Worm (Caenorhabditis elegans) whole organism, mixed stage, embryonic: Measurements from ENCODE around the gene srw-32.
"Not testable (repeated sequence)": the region's sequence is repeated elsewhere in the genome, so short reads cannot be mapped to it uniquely, and the experiment has no call there.

Experiments used
- M03D4.4 ChIP-seq: sonication (generic microtip); optimal IDR thresholded peaks from 2 replicates; lab custom pipeline; 2017; ENCODE audit warnings: mild to moderate bottlenecking, missing genetic modification characterization, missing compliant biosample characterization
- bed-3 ChIP-seq: fragments of 200-800 bp; sonication (Bioruptor generic); optimal IDR thresholded peaks from 3 replicates; lab custom pipeline; 2018; ENCODE audit warnings: mild to moderate bottlenecking, missing genetic modification characterization, moderate library complexity, missing compliant biosample characterization
- ceh-39 ChIP-seq: fragments of 150-350 bp; optimal IDR thresholded peaks from 2 replicates; lab custom pipeline; 2014; ENCODE audit warnings: missing biosample characterization, missing genetic modification characterization
- ceh-83 ChIP-seq: fragments of 200-800 bp; sonication (Bioruptor generic); optimal IDR thresholded peaks from 2 replicates; lab custom pipeline; 2018; ENCODE audit warnings: mild to moderate bottlenecking, missing genetic modification characterization, missing compliant biosample characterization
- ces-1 ChIP-seq: fragments of 150-350 bp; optimal IDR thresholded peaks from 2 replicates; lab custom pipeline; 2014; ENCODE audit warnings: missing biosample characterization, missing genetic modification reagents, missing genetic modification characterization
- cnd-1 ChIP-seq: fragments of 200-800 bp; sonication (Bioruptor generic); optimal IDR thresholded peaks from 2 replicates; lab custom pipeline; 2018; ENCODE audit warnings: mild to moderate bottlenecking, missing genetic modification characterization, missing compliant biosample characterization
- drap-1 ChIP-seq: fragments of 200-800 bp; sonication (Bioruptor generic); optimal IDR thresholded peaks from 3 replicates; lab custom pipeline; 2018; ENCODE audit warnings: mild to moderate bottlenecking, missing genetic modification characterization, missing compliant biosample characterization
- elt-3 ChIP-seq: fragments of 150-350 bp; optimal IDR thresholded peaks from 2 replicates; lab custom pipeline; 2014; ENCODE audit warnings: missing biosample characterization, missing genetic modification characterization
- flh-1 ChIP-seq: fragments of 200-800 bp; sonication (Bioruptor generic); optimal IDR thresholded peaks from 2 replicates; lab custom pipeline; 2018; ENCODE audit warnings: mild to moderate bottlenecking, missing genetic modification characterization, moderate library complexity, missing compliant biosample characterization
- ham-2 ChIP-seq: fragments of 200-800 bp; sonication (Bioruptor generic); optimal IDR thresholded peaks from 2 replicates; lab custom pipeline; 2018; ENCODE audit warnings: mild to moderate bottlenecking, missing genetic modification characterization, missing compliant biosample characterization
- hlh-1 ChIP-seq: fragments of 150-350 bp; optimal IDR thresholded peaks from 2 replicates; lab custom pipeline; 2014; ENCODE audit warnings: missing biosample characterization, missing genetic modification reagents, missing genetic modification characterization
- lin-32 ChIP-seq: fragments of 200-800 bp; sonication (Bioruptor generic); optimal IDR thresholded peaks from 2 replicates; lab custom pipeline; 2018; ENCODE audit warnings: mild to moderate bottlenecking, missing genetic modification characterization, missing compliant biosample characterization
- lsy-2 ChIP-seq: fragments of 150-350 bp; optimal IDR thresholded peaks from 2 replicates; lab custom pipeline; 2014; ENCODE audit warnings: missing biosample characterization, missing genetic modification characterization
- mep-1 ChIP-seq: fragments of 150-350 bp; optimal IDR thresholded peaks from 2 replicates; lab custom pipeline; 2017; ENCODE audit warnings: missing biosample characterization, missing genetic modification reagents, missing genetic modification characterization, inconsistent platforms
- mls-2 ChIP-seq: sonication (generic microtip); optimal IDR thresholded peaks from 2 replicates; lab custom pipeline; 2016; ENCODE audit warnings: mild to moderate bottlenecking, missing genetic modification characterization, moderate library complexity, missing compliant biosample characterization
- nhr-12 ChIP-seq: fragments of 150-350 bp; optimal IDR thresholded peaks from 2 replicates; lab custom pipeline; 2014; ENCODE audit warnings: missing biosample characterization, missing genetic modification characterization
- nhr-2 ChIP-seq: fragments of 150-350 bp; optimal IDR thresholded peaks from 2 replicates; lab custom pipeline; 2014; ENCODE audit warnings: missing biosample characterization, missing genetic modification characterization
- nhr-237 ChIP-seq: fragments of 150-350 bp; optimal IDR thresholded peaks from 2 replicates; lab custom pipeline; 2014; ENCODE audit warnings: missing biosample characterization, missing genetic modification characterization
- nhr-28 ChIP-seq: fragments of 150-350 bp; optimal IDR thresholded peaks from 2 replicates; lab custom pipeline; 2014; ENCODE audit warnings: missing biosample characterization, missing genetic modification characterization
- nhr-76 ChIP-seq: sonication (generic microtip); optimal IDR thresholded peaks from 2 replicates; lab custom pipeline; 2017; ENCODE audit warnings: missing biosample characterization, missing genetic modification characterization
- pha-4 ChIP-seq: fragments of 150-350 bp; optimal IDR thresholded peaks from 2 replicates; lab custom pipeline; 2018; ENCODE audit warnings: missing biosample characterization, missing genetic modification reagents, missing genetic modification characterization
- sem-2 ChIP-seq: fragments of 200-800 bp; sonication (Bioruptor generic); optimal IDR thresholded peaks from 2 replicates; lab custom pipeline; 2018; ENCODE audit warnings: mild to moderate bottlenecking, missing genetic modification characterization, missing compliant biosample characterization
- snpc-4 ChIP-seq: fragments of 150-350 bp; optimal IDR thresholded peaks from 2 replicates; lab custom pipeline; 2014; ENCODE audit warnings: missing biosample characterization, missing genetic modification characterization
- sptf-1 ChIP-seq: sonication (generic microtip); optimal IDR thresholded peaks from 2 replicates; lab custom pipeline; 2017; ENCODE audit warnings: mild to moderate bottlenecking, missing genetic modification characterization, moderate library complexity, missing compliant biosample characterization
- tbx-8 ChIP-seq: fragments of 200-800 bp; sonication (Bioruptor generic); optimal IDR thresholded peaks from 2 replicates; lab custom pipeline; 2018; ENCODE audit warnings: mild to moderate bottlenecking, missing genetic modification characterization, moderate library complexity, missing compliant biosample characterization
- unc-120 ChIP-seq: sonication (generic microtip); optimal IDR thresholded peaks from 2 replicates; lab custom pipeline; 2017; ENCODE audit warnings: missing genetic modification characterization, missing compliant biosample characterization; ENCODE audit not compliant: poor library complexity, severe bottlenecking
- unc-62 ChIP-seq: fragments of 150-350 bp; optimal IDR thresholded peaks from 2 replicates; lab custom pipeline; 2014; ENCODE audit warnings: missing biosample characterization, missing genetic modification reagents, missing genetic modification characterization
- zip-8 ChIP-seq: fragments of 150-350 bp; optimal IDR thresholded peaks from 2 replicates; lab custom pipeline; 2014; ENCODE audit warnings: missing biosample characterization, missing genetic modification characterization
- ztf-11 ChIP-seq: fragments of 150-350 bp; optimal IDR thresholded peaks from 2 replicates; lab custom pipeline; 2014; ENCODE audit warnings: missing biosample characterization, missing genetic modification characterization

The srw-32 gene

DNA sequence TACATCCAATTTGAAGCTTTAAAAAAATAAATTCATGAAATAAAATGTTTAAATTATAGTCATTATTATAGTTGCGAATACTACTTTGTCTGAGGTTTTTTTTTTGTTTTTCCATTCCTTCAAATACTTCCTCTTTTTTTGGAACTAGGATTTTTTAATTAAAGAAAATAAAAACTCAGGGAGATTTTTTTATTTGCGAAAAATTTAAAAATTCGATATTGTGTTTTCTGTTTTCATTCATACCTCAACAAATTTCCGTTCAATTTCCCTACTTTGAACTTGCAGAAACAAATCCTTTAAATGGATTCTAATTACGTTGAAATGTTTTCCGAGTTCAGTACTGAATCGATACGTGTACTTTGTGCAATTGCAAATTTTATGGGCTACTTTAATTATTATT is at the start of gene srw-32:
TSS of gene srw-32 (plus strand) at position 301 of the 400 bp plus-strand sequence.
- TF ChIP-seq bed-3 (GFP tag; lab: Kevin White, UChicago) (no peak), snpc-4 (no peak), flh-1 (GFP tag; lab: Kevin White, UChicago) (no peak), ceh-39 (tag; lab: Kevin White, UChicago) (no peak), elt-3 (tag; lab: Kevin White, UChicago) (no peak), zip-8 (tag; lab: Kevin White, UChicago) (no peak), ham-2 (GFP tag; lab: Kevin White, UChicago) (no peak), sem-2 (no peak), nhr-28 (tag; lab: Kevin White, UChicago) (no peak), unc-120 (tag; lab: Kevin White, UChicago) (no peak), drap-1 (GFP tag; lab: Kevin White, UChicago) (no peak), mep-1 (tag; lab: Kevin White, UChicago) (no peak), nhr-2 (tag; lab: Kevin White, UChicago) (no peak), sptf-1 (tag; lab: Kevin White, UChicago) (no peak), nhr-76 (tag; lab: Kevin White, UChicago) (no peak), pha-4 (tag; lab: Kevin White, UChicago) (no peak)

DNA sequence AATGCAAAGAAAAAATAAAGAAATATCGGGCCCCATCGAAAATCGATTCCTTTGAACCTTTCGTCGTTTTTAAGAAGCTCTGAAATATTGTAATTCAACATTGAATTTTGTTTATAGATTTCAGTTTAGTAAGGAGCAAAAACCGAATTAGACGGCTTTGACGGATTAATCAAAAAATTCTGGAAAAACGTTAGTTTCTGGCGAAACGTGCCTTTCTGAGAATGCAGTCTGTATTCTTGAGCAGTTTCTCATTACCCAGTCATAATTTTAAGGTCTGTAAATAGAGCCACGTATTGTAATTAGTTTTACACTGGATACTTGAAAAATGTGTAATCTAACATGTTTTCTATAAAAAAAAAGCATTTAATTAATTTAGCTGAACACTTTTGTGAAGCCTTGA is 48.5 kb upstream of the srw-32 start, which contains the start of gene srz-48:
TSS of gene srz-48 (minus strand) at position 101 of the 400 bp plus-strand sequence.
- TF ChIP-seq mls-2 (no peak), M03D4.4 (tag; lab: Kevin White, UChicago) (no peak), lsy-2 (tag; lab: Kevin White, UChicago) (no peak), lin-32 (no peak), ceh-83 (no peak), unc-120 (tag; lab: Kevin White, UChicago) (no peak), flh-1 (GFP tag; lab: Kevin White, UChicago) (no peak), nhr-28 (tag; lab: Kevin White, UChicago) (no peak), ztf-11 (tag; lab: Kevin White, UChicago) (no peak), tbx-8 (GFP tag; lab: Kevin White, UChicago) (no peak), hlh-1 (no peak)

DNA sequence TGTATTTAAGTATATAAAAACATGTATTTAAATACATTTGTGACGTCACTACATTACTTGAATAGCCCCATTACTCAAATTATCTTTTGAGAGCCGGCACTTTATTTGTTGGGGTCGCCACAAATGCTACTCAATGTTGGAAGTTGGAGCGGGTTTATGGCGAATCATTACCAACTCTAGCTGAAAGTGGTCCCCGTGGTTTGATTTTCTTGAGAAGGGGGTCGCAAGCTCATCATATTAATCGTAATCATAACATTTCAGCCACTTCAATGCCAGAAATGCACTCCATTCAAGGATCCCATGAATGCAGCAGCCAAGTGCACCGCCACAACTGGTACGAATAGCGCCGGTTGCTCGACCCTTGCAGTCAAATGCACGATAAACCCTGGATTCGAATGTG is 44.3 kb upstream of the srw-32 start, which contains the start of gene F20E11.7:
TSS of gene F20E11.7 (plus strand) at position 301 of the 400 bp plus-strand sequence.
- not testable (repeated sequence) for TF ChIP-seq mls-2; unc-62 (GFP tag; lab: Kevin White, UChicago); elt-3 (tag; lab: Kevin White, UChicago)

DNA sequence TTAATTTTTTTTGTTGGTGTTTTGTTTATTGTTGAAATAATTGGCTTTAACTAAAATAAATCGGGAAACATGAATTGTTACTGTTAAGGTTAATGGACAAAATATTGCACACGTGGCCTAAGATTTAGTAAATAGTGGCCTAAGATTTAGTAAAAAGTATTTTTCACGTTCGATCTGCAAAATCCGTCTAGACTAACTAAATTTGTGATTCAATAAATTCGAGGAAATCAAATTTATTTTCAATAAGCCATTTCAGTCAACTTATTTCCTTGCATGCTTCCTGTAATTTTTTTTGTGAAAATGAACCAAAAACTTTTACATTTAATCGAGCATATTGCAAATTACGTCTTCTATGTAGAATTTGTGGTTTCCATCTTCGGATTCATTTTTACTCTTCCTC is 41.8 kb upstream of the srw-32 start, which contains the start of gene srw-72:
TSS of gene srw-72 (plus strand) at position 301 of the 400 bp plus-strand sequence.
- no peak for TF ChIP-seq flh-1 (GFP tag; lab: Kevin White, UChicago)
- no peak for TF ChIP-seq snpc-4

DNA sequence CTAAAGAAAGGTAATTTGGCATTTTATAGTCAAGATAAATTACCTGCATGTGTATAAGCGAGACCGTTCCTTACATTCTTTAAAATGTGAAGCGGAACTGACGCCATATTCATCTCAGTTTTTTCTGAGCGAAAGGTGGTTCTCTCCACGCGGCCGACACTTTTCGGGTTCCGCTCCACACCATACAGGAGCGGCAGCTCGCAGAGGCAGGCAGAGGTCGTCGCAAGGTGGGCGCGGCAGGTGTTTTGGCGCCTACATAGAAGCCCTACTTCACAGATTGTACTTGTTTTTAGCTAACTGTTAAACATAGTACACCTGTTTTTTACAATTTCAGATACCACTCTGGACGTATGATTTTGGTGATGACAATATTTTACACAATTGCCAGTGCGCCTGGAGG is 40.7 kb upstream of the srw-32 start:
- TF ChIP-seq drap-1 (GFP tag; lab: Kevin White, UChicago) (no peak), snpc-4 (no peak), ces-1 (GFP tag; lab: Kevin White, UChicago) (no peak), ham-2 (GFP tag; lab: Kevin White, UChicago) (no peak), nhr-2 (tag; lab: Kevin White, UChicago) (no peak), flh-1 (GFP tag; lab: Kevin White, UChicago) (no peak), nhr-12 (tag; lab: Kevin White, UChicago) (no peak), ztf-11 (tag; lab: Kevin White, UChicago) (no peak), nhr-28 (tag; lab: Kevin White, UChicago) (no peak), pha-4 (tag; lab: Kevin White, UChicago) (no peak), elt-3 (tag; lab: Kevin White, UChicago) (no peak), nhr-237 (tag; lab: Kevin White, UChicago) (no peak), bed-3 (GFP tag; lab: Kevin White, UChicago) (no peak), unc-62 (GFP tag; lab: Kevin White, UChicago) (no peak), hlh-1 (no peak), lsy-2 (tag; lab: Kevin White, UChicago) (no peak), cnd-1 (tag; lab: Kevin White, UChicago) (no peak), nhr-76 (tag; lab: Kevin White, UChicago) (no peak), lin-32 (no peak)
